Fruit fly (Drosophila melanogaster): ENCODE results near the gene CG7772.

DNA sequence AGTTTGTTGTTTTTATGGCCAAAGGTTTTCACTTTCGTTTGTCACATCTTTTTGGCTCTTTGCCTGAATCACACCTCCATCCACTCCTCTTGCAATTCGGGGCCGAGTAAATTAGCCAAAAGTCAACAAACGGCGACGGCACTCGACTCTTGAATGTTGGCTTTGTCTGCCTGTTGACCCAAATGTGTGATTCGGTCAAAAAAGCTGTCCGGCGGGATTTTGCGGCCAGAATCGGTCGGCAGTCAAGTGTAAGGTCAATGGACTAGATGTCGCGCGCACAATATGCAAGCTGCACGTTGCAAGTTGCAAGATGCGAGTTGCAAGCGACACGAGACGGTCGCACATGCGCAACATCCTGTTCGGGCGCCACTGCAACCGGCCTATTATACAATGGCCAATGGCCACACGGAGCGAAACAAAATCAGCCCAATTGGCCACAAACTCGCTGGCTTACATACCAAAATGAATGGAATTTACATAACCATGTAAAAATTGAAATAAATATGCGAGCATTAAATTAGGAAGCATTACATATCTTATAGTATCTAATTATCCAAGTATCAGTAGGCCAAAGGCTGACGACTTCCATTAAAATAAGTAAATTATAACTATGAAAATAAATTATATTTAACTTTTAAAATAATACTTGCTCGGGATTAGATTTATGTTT, 10.6 kb upstream of the CG7772 start:
- no peak for TF ChIP-seq CG8944 (GFP tag; optimal IDR thresholded peaks at IDR 0.05)
- no peak for TF ChIP-seq CG2202 (tag; optimal IDR thresholded peaks at IDR 0.05)
- no peak for TF ChIP-seq Jarid2 (GFP tag; optimal IDR thresholded peaks at IDR 0.05)
- TF ChIP-seq CrebB (tag; optimal IDR thresholded peaks at IDR 0.05) = no peak
- TF ChIP-seq kni (GFP tag; optimal IDR thresholded peaks at IDR 0.05) = no peak
- TF ChIP-seq unpg (GFP tag; optimal IDR thresholded peaks at IDR 0.05) = no peak
- no peak for TF ChIP-seq cas (GFP tag; IDR thresholded peaks at IDR 0.05)
- TF ChIP-seq CG30020 (tag; optimal IDR thresholded peaks at IDR 0.05) = no peak
- TF ChIP-seq CG2116 (GFP tag; optimal IDR thresholded peaks at IDR 0.05) = no peak

Data from whole organism, embryonic.